Worm (Caenorhabditis elegans) whole organism, young adult: Measurements from ENCODE around the gene coq-2.

ENCODE experiments used
- Y67H2A.10 ChIP-seq: fragments of 200-800 bp; sonication (Bioruptor generic); conservative IDR thresholded peaks from 2 replicates; pipeline ENCODE4 v1.3.6; 2022; ENCODE audit warnings: missing genetic modification reagents, missing genetic modification characterization, missing compliant biosample characterization
- Y79H2A.3 ChIP-seq: fragments of 200-800 bp; sonication (Bioruptor generic); conservative IDR thresholded peaks from 2 replicates; pipeline ENCODE4 v1.3.6; 2022; ENCODE audit warnings: missing genetic modification reagents, missing genetic modification characterization, missing compliant biosample characterization
- akir-1 ChIP-seq: fragments of 200-800 bp; sonication (Bioruptor generic); optimal IDR thresholded peaks from 2 replicates; lab custom pipeline; 2018; ENCODE audit warnings: mild to moderate bottlenecking, missing genetic modification characterization, moderate library complexity, missing compliant biosample characterization
- bed-1 ChIP-seq: fragments of 200-800 bp; sonication (Bioruptor generic); IDR thresholded peaks from 2 replicates; pipeline ENCODE4 v1.3.6; 2022; ENCODE audit warnings: missing genetic modification reagents, missing genetic modification characterization, missing compliant biosample characterization
- ceh-100 ChIP-seq: fragments of 200-800 bp; sonication (Bioruptor generic); IDR thresholded peaks from 2 replicates; pipeline ENCODE4 v1.3.6; 2022; ENCODE audit warnings: missing genetic modification reagents, missing genetic modification characterization, missing compliant biosample characterization
- die-1 ChIP-seq: sonication (generic microtip); optimal IDR thresholded peaks from 2 replicates; lab custom pipeline; 2016; ENCODE audit warnings: missing genotype, mild to moderate bottlenecking, missing genetic modification characterization, missing compliant biosample characterization
- dpl-1 ChIP-seq: fragments of 150-350 bp; optimal IDR thresholded peaks from 2 replicates; lab custom pipeline; 2014; ENCODE audit warnings: missing biosample characterization, missing genetic modification reagents, missing genetic modification characterization
- him-1 ChIP-seq: sonication (generic microtip); optimal IDR thresholded peaks from 2 replicates; lab custom pipeline; 2016; ENCODE audit warnings: missing genotype, missing genetic modification reagents, missing genetic modification characterization, missing compliant biosample characterization
- let-526 ChIP-seq: fragments of 200-800 bp; sonication (Bioruptor generic); IDR thresholded peaks from 2 replicates; pipeline ENCODE4 v1.3.6; 2022; ENCODE audit warnings: missing genetic modification reagents, missing genetic modification characterization, missing compliant biosample characterization
- lin-35 ChIP-seq, 3 experiments: fragments of 150-350 bp in 2 of 3; sonication (generic microtip) in 1 of 3; optimal IDR thresholded peaks; 2 replicates each; lab custom pipeline; 2014 to 2018; ENCODE audit warnings: missing biosample characterization in 3 of 3, missing genetic modification characterization in 3 of 3, missing genetic modification reagents in 3 of 3
- mcd-1 ChIP-seq: fragments of 200-800 bp; sonication (Bioruptor generic); IDR thresholded peaks from 2 replicates; pipeline ENCODE4 v1.3.6; 2022; ENCODE audit warnings: missing genetic modification reagents, missing genetic modification characterization, missing compliant biosample characterization
- nhr-179 ChIP-seq: sonication (generic microtip); optimal IDR thresholded peaks from 2 replicates; lab custom pipeline; 2016; ENCODE audit warnings: mild to moderate bottlenecking, missing genetic modification characterization, missing compliant biosample characterization
- pha-4 ChIP-seq: fragments of 150-350 bp; sonication (generic microtip); optimal IDR thresholded peaks from 2 replicates; lab custom pipeline; 2014; ENCODE audit warnings: missing biosample characterization, missing genetic modification reagents, missing genetic modification characterization

ce11 chrIII:6888999-6889824, 46.6 kb upstream of the coq-2 start, which contains the start of the genes brd-1 and K04C2.2:
- no peak for TF ChIP-seq Y79H2A.3 (GFP tag; lab: Robert Waterston, UW)
- TF ChIP-seq lin-35 (GFP tag; optimal IDR thresholded peaks at IDR 0.05; lab: Kevin White, UChicago): no peak
- TF ChIP-seq let-526 (GFP tag; lab: Robert Waterston, UW): no peak
- no peak for TF ChIP-seq nhr-179
- TF ChIP-seq pha-4 (tag; lab: Kevin White, UChicago): no peak
- TF ChIP-seq bed-1 (GFP tag; lab: Robert Waterston, UW): no peak
- TF ChIP-seq ceh-100 (GFP tag; lab: Robert Waterston, UW): no peak
- no peak for TF ChIP-seq akir-1
- TF ChIP-seq die-1: no peak
- no peak for TF ChIP-seq him-1
- no peak for TF ChIP-seq mcd-1 (GFP tag; lab: Robert Waterston, UW)
- no peak for TF ChIP-seq Y67H2A.10 (GFP tag; lab: Robert Waterston, UW)
- TF ChIP-seq dpl-1 (GFP tag; lab: Kevin White, UChicago): peak; percentile 23
